Worm (Caenorhabditis elegans) whole organism, L2 larva: Measurements from ENCODE around the gene pptr-2.

ENCODE experiments used
- ama-1 ChIP-seq: fragments of 150-350 bp; optimal IDR thresholded peaks from 2 replicates; lab custom pipeline; 2018; ENCODE audit warnings: inconsistent platforms
- egl-27 ChIP-seq: sonication (generic microtip); optimal IDR thresholded peaks from 3 replicates; lab custom pipeline; 2017; ENCODE audit warnings: missing biosample characterization, missing genetic modification reagents, missing genetic modification characterization
- lsy-2 ChIP-seq, 2 experiments: fragments of 150-350 bp in 1 of 2; sonication (generic microtip) in 1 of 2; optimal IDR thresholded peaks; 2 replicates each; lab custom pipeline; 2014 to 2017; ENCODE audit warnings: missing biosample characterization in 2 of 2, missing genetic modification characterization in 2 of 2
- nhr-237 ChIP-seq: fragments of 150-350 bp; optimal IDR thresholded peaks from 2 replicates; lab custom pipeline; 2014; ENCODE audit warnings: missing biosample characterization, missing genetic modification characterization
- zag-1 ChIP-seq: fragments of 150-350 bp; optimal IDR thresholded peaks from 2 replicates; lab custom pipeline; 2014; ENCODE audit warnings: missing biosample characterization, missing genetic modification characterization

DNA sequence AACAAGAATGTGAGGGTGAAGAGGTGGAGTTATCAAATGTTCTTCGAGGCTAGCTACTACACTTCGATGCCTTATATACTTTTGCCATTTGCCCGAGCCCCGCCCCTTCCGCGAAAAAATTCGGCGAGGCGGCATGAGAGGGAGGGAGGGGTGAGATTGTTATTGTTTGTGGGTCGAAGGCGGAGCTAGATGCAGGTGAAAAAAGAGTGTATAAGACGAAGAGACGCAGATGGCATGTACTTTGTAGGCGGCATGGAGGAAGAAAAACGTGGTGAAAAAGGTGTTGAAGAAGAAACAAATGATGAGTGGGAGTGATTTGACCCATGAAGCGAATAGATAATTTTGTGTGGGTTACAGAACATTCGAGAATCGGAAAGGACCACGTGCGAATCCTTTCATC is 22.3 kb downstream of the pptr-2 start, which contains the start of gene C13G3.1:
- TF ChIP-seq egl-27 (tag; lab: Kevin White, UChicago) (no peak), nhr-237 (tag; lab: Kevin White, UChicago) (no peak), lsy-2 (tag; optimal IDR thresholded peaks at IDR 0.05; lab: Kevin White, UChicago) (no peak), zag-1 (tag; lab: Kevin White, UChicago) (no peak), ama-1 (lab: Kevin White, UChicago) (no peak)
